Worm (Caenorhabditis elegans): ENCODE data around the gene acn-1.

DNA sequence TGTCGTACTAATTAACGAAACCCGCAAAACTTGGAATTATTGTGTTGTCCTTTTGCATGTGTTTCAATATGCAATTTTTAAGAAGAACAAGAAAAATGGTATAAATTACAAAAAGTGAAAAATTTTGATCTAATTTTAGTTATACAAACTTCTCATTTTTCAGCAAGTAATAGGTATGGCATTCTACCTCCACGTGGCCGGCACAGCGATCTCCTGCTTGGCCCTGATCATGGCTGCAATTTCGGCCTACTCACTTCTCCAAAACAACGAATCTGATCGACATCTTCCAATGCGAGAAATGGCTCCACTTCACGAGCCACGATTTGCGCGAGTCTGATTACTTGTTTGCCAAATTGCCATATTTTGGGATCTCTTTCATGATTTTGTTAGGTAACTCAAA is 23.0 kb downstream of the acn-1 start:
- TF ChIP-seq pha-4 (tag; optimal IDR thresholded peaks at IDR 0.05) (no peak), ceh-83 (GFP tag; optimal IDR thresholded peaks at IDR 0.05) (no peak), elt-3 (tag; optimal IDR thresholded peaks at IDR 0.05) (no peak), nhr-12 (tag; optimal IDR thresholded peaks at IDR 0.05) (no peak), snpc-4 (tag; optimal IDR thresholded peaks at IDR 0.05) (no peak), hlh-1 (tag; optimal IDR thresholded peaks at IDR 0.05) (no peak), nhr-76 (tag; optimal IDR thresholded peaks at IDR 0.05) (no peak), lin-13 (tag; optimal IDR thresholded peaks at IDR 0.05) (no peak), mab-5 (tag; optimal IDR thresholded peaks at IDR 0.05) (no peak), lsy-2 (tag; optimal IDR thresholded peaks at IDR 0.05) (no peak), unc-62 (GFP tag; optimal IDR thresholded peaks at IDR 0.05) (no peak), ces-1 (GFP tag; optimal IDR thresholded peaks at IDR 0.05) (no peak), nhr-237 (tag; optimal IDR thresholded peaks at IDR 0.05) (no peak)

Measured in whole organism, mixed stage, embryonic.